Worm (Caenorhabditis elegans) whole organism, L4/young adult: ENCODE results near the gene F01D5.1.

Source experiments
- W03F9.2 ChIP-seq: fragments of 150-350 bp; optimal IDR thresholded peaks from 2 replicates; lab custom pipeline; 2014; ENCODE audit warnings: missing biosample characterization, missing genetic modification characterization
- dao-5 ChIP-seq: sonication (generic microtip); optimal IDR thresholded peaks from 2 replicates; lab custom pipeline; 2016; ENCODE audit warnings: missing genotype, missing genetic modification characterization, moderate library complexity, missing compliant biosample characterization
- him-1 ChIP-seq: sonication (generic microtip); optimal IDR thresholded peaks from 2 replicates; lab custom pipeline; 2016; ENCODE audit warnings: missing genotype, missing genetic modification reagents, missing genetic modification characterization, missing compliant biosample characterization

ce11 chrII:14016865-14017264 lies 19.5 kb upstream of the F01D5.1 start, which contains the start of gene cyp-37A1:
- TF ChIP-seq dao-5 (tag; lab: Kevin White, UChicago) (no peak), him-1 (no peak), W03F9.2 (tag; lab: Kevin White, UChicago) (no peak)
